Fruit fly (Drosophila melanogaster): ENCODE measurements around the gene side-II.

Gene side-II

dm6 chr2L:14995594-14996463 lies 23.7 kb upstream of the side-II start (continued):
- TF ChIP-seq shn (GFP tag; optimal IDR thresholded peaks at IDR 0.05) (peak; percentile 27), zen (tag; optimal IDR thresholded peaks at IDR 0.05) (peak; percentile 84), ham (GFP tag; IDR thresholded peaks at IDR 0.05) (peak; percentile 44), Camta (GFP tag; optimal IDR thresholded peaks at IDR 0.05) (peak; percentile 51), CG3726 (GFP tag; IDR thresholded peaks at IDR 0.05) (peak; percentile 89), tio (GFP tag; optimal IDR thresholded peaks at IDR 0.05) (peak; percentile 82), CG6854 (GFP tag; optimal IDR thresholded peaks at IDR 0.05) (peak; percentile 62), CG2116 (GFP tag; optimal IDR thresholded peaks at IDR 0.05) (peak; percentile 43), abd-A (tag; optimal IDR thresholded peaks at IDR 0.05) (peak; percentile 98), Mad (GFP tag; optimal IDR thresholded peaks at IDR 0.05) (peak; percentile 48), pnt (GFP tag; optimal IDR thresholded peaks at IDR 0.05) (no peak), caup (GFP tag; optimal IDR thresholded peaks at IDR 0.05; ENCODE audit: severe bottlenecking) (peak; percentile 83), CG10979 (tag; optimal IDR thresholded peaks at IDR 0.05) (peak; percentile 96), Abd-B (GFP tag; optimal IDR thresholded peaks at IDR 0.05) (peak; percentile 90), Oaz (GFP tag; IDR thresholded peaks at IDR 0.05) (peak; percentile 86), ERR (GFP tag; optimal IDR thresholded peaks at IDR 0.05) (no peak), gro (GFP tag; optimal IDR thresholded peaks at IDR 0.05) (no peak), CG2199 (GFP tag; IDR thresholded peaks at IDR 0.05) (peak; percentile 82; the same call in 2 of the 3 replicates), CG11456 (GFP tag; IDR thresholded peaks at IDR 0.05) (peak; percentile 76), Adf1 (GFP tag; IDR thresholded peaks at IDR 0.05) (peak; percentile 50), CG17568 (GFP tag; optimal IDR thresholded peaks at IDR 0.05) (peak; percentile 76), CG3407 (GFP tag; optimal IDR thresholded peaks at IDR 0.05) (peak; percentile 82), Fer3 (tag; optimal IDR thresholded peaks at IDR 0.05) (peak; percentile 89), sisA (GFP tag; IDR thresholded peaks at IDR 0.05) (peak; percentile 95), gsb (GFP tag; IDR thresholded peaks at IDR 0.05) (peak; percentile 72), peb (GFP tag; IDR thresholded peaks at IDR 0.05) (peak; percentile 86), CG5180 (GFP tag; optimal IDR thresholded peaks at IDR 0.05) (peak; percentile 76), Jarid2 (GFP tag; optimal IDR thresholded peaks at IDR 0.05) (peak; percentile 54), jigr1 (GFP tag; IDR thresholded peaks at IDR 0.05) (peak; percentile 89), Ravus (GFP tag; IDR thresholded peaks at IDR 0.05) (peak; percentile 68), eve (GFP tag; optimal IDR thresholded peaks at IDR 0.05) (peak in 1 of 2 experiments; percentile 77), CG1792 (GFP tag; optimal IDR thresholded peaks at IDR 0.05) (peak; percentile 14), CG17359 (tag; optimal IDR thresholded peaks at IDR 0.05) (peak; percentile 96), ci (GFP tag; IDR thresholded peaks at IDR 0.05) (peak; percentile 95), HHEX (GFP tag; optimal IDR thresholded peaks at IDR 0.05) (peak; percentile 89), cg (GFP tag; optimal IDR thresholded peaks at IDR 0.05) (no peak), CG3163 (GFP tag; optimal IDR thresholded peaks at IDR 0.05) (peak; percentile 12), CG13624 (GFP tag; optimal IDR thresholded peaks at IDR 0.05) (no peak), tgo (GFP tag; IDR thresholded peaks at IDR 0.05) (peak; percentile 95), CG31441 (GFP tag; IDR thresholded peaks at IDR 0.05) (peak; percentile 95), CG2678 (tag; optimal IDR thresholded peaks at IDR 0.05) (peak; percentile 94), CG4404 (GFP tag; IDR thresholded peaks at IDR 0.05) (peak; percentile 72), CG16813 (GFP tag; IDR thresholded peaks at IDR 0.05; ENCODE audit: partially characterized antibody) (no peak), CoRest (tag; optimal IDR thresholded peaks at IDR 0.05) (peak; percentile 93), chn (GFP tag; optimal IDR thresholded peaks at IDR 0.05) (peak; percentile 63), CHES-1-like (GFP tag; optimal IDR thresholded peaks at IDR 0.05) (peak; percentile 8), CG9797 (GFP tag; optimal IDR thresholded peaks at IDR 0.05) (peak; percentile 25), CG12236 (GFP tag; optimal IDR thresholded peaks at IDR 0.05) (peak; percentile 19), CG8388 (GFP tag; optimal IDR thresholded peaks at IDR 0.05) (peak; percentile 92)

Measured in whole organism, embryonic.